Worm (Caenorhabditis elegans) whole organism, young adult: ENCODE measurements around the gene daf-38.

Experiments
- F22D6.2 ChIP-seq: sonication (generic microtip); optimal IDR thresholded peaks from 2 replicates; lab custom pipeline; 2016; ENCODE audit warnings: mild to moderate bottlenecking, missing genetic modification characterization, missing compliant biosample characterization
- nfya-1 ChIP-seq: sonication (generic microtip); optimal IDR thresholded peaks from 2 replicates; lab custom pipeline; 2017; ENCODE audit warnings: antibody characterized with exemption, missing compliant biosample characterization, missing genetic modification characterization, borderline replicate concordance; ENCODE audit not compliant: insufficient read depth
- tlf-1 ChIP-seq: fragments of 200-800 bp; sonication (Bioruptor generic); optimal IDR thresholded peaks from 2 replicates; lab custom pipeline; 2018; ENCODE audit warnings: mild to moderate bottlenecking, missing genetic modification characterization, missing compliant biosample characterization

- TF ChIP-seq F22D6.2 (tag; lab: Kevin White, UChicago) = no peak
- TF ChIP-seq tlf-1 (GFP tag; lab: Kevin White, UChicago) = no peak
- TF ChIP-seq nfya-1 (tag; lab: Kevin White, UChicago) = no peak
Measured at ce11 chrIV:15844064-15844463, 24.2 kb downstream of the daf-38 start.
